Worm (Caenorhabditis elegans) whole organism, young adult: ENCODE data around the gene Y44A6C.1.

Experiments used
- ama-1 ChIP-seq, 3 experiments: fragments of 150-350 bp in 1 of 3; sonication (generic microtip) in 2 of 3; optimal IDR thresholded peaks; 2 replicates each; lab custom pipeline; 2014 to 2018; ENCODE audit warnings: missing biosample characterization in 2 of 3, missing genetic modification characterization in 2 of 3, missing genetic modification reagents in 2 of 3
- madf-8 ChIP-seq: fragments of 200-800 bp; sonication (Bioruptor generic); conservative IDR thresholded peaks from 2 replicates; pipeline ENCODE4 v1.3.6; 2022; ENCODE audit warnings: missing genetic modification reagents, missing genetic modification characterization, missing compliant biosample characterization

- TF ChIP-seq ama-1 (optimal IDR thresholded peaks at IDR 0.05; lab: Kevin White, UChicago), result no peak
- TF ChIP-seq ama-1 (GFP tag; optimal IDR thresholded peaks at IDR 0.05; lab: Kevin White, UChicago), result no peak
- TF ChIP-seq madf-8 (GFP tag; lab: Robert Waterston, UW), result no peak
Measured at ce11 chrV:20716267-20716666, 2.5 kb downstream of the Y44A6C.1 start.
